Worm (Caenorhabditis elegans) whole organism, L3 larva: ENCODE measurements around the gene erh-2.

ENCODE experiments used
- ceh-9 ChIP-seq: sonication (generic microtip); optimal IDR thresholded peaks from 2 replicates; lab custom pipeline; 2018; ENCODE audit warnings: missing biosample characterization, missing genetic modification characterization
- egl-27 ChIP-seq: sonication (generic microtip); optimal IDR thresholded peaks from 4 replicates; lab custom pipeline; 2017; ENCODE audit warnings: missing biosample characterization, missing genetic modification reagents, missing genetic modification characterization
- jun-1 ChIP-seq: fragments of 150-350 bp; optimal IDR thresholded peaks from 2 replicates; lab custom pipeline; 2014; ENCODE audit warnings: missing biosample characterization, missing genetic modification reagents, missing genetic modification characterization
- lin-39 ChIP-seq: fragments of 150-350 bp; optimal IDR thresholded peaks from 2 replicates; lab custom pipeline; 2018; ENCODE audit warnings: missing biosample characterization, missing genetic modification reagents, missing genetic modification characterization
- mdl-1 ChIP-seq: fragments of 150-350 bp; optimal IDR thresholded peaks from 2 replicates; lab custom pipeline; 2014; ENCODE audit warnings: missing biosample characterization, missing genetic modification characterization
- nfya-1 ChIP-seq: sonication (generic microtip); optimal IDR thresholded peaks from 2 replicates; lab custom pipeline; 2017; ENCODE audit warnings: missing genetic modification characterization, mild to moderate bottlenecking, missing compliant biosample characterization, antibody characterized with exemption, moderate library complexity; ENCODE audit not compliant: insufficient read depth
- nhr-11 ChIP-seq: fragments of 150-350 bp; optimal IDR thresholded peaks from 2 replicates; lab custom pipeline; 2014; ENCODE audit warnings: missing biosample characterization, missing genetic modification characterization
- nhr-76 ChIP-seq: fragments of 150-350 bp; sonication (generic microtip); optimal IDR thresholded peaks from 5 replicates; lab custom pipeline; 2014; ENCODE audit warnings: missing biosample characterization, missing genetic modification characterization
- pha-4 ChIP-seq: fragments of 150-350 bp; optimal IDR thresholded peaks from 2 replicates; lab custom pipeline; 2014; ENCODE audit warnings: missing biosample characterization, missing genetic modification reagents, missing genetic modification characterization
- pqm-1 ChIP-seq: fragments of 150-350 bp; optimal IDR thresholded peaks from 2 replicates; lab custom pipeline; 2017; ENCODE audit warnings: missing biosample characterization, missing genetic modification characterization, inconsistent platforms
- unc-62 ChIP-seq: fragments of 150-350 bp; sonication (generic microtip); optimal IDR thresholded peaks from 4 replicates; lab custom pipeline; 2014; ENCODE audit warnings: missing biosample characterization, missing genetic modification reagents, missing genetic modification characterization

ce11 chrIII:4568455-4568854, 24.6 kb upstream of the erh-2 start, which contains the start of gene idhg-1:
- TF ChIP-seq unc-62 (GFP tag; lab: Kevin White, UChicago) (no peak), jun-1 (no peak), nhr-76 (peak; percentile 36), egl-27 (no peak), lin-39 (no peak), pha-4 (peak; percentile 62), ceh-9 (tag; lab: Kevin White, UChicago) (no peak), nfya-1 (tag; lab: Kevin White, UChicago) (peak; percentile 61), mdl-1 (tag; lab: Kevin White, UChicago) (no peak), nhr-11 (tag; lab: Kevin White, UChicago) (no peak), pqm-1 (tag; lab: Kevin White, UChicago) (no peak)
